Worm (Caenorhabditis elegans): ENCODE results near the gene dur-1.

The dur-1 gene

ce11 chrIV:9944279-9944678 lies 16.2 kb upstream of the dur-1 start:
- TF ChIP-seq med-1 (GFP tag; optimal IDR thresholded peaks at IDR 0.05; ENCODE audit: insufficient read depth) (no peak), klf-2 (GFP tag; conservative IDR thresholded peaks at IDR 0.05) (no peak), tab-1 (GFP tag; IDR thresholded peaks at IDR 0.05) (no peak), cog-1 (tag; optimal IDR thresholded peaks at IDR 0.05) (no peak), T22C8.4 (GFP tag; IDR thresholded peaks at IDR 0.05) (no peak), flt-1 (GFP tag; IDR thresholded peaks at IDR 0.05) (no peak), ztf-23 (GFP tag; IDR thresholded peaks at IDR 0.05) (no peak), ztf-29 (GFP tag; IDR thresholded peaks at IDR 0.05) (no peak), ref-1 (GFP tag; conservative IDR thresholded peaks at IDR 0.05) (no peak)

DNA sequence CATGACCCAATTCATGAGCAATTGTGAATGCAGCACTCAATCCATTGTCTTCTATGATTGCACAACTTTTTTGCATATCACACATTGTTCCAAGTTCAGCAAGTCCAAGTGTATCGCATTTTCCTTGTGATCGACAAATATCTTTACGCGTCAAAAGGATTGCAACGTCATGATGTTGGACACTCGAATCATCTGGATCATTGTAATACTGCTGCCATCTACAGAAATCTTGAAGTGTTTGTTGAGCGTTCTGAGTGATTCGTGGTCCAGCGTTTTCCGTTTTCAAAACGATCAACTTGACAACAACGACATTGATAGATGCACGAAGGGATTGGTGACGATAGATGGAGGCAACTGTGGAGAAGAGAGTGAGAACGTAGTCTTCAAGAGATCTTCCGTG lies 15.2 kb upstream of the dur-1 start:
- no peak for TF ChIP-seq flt-1 (GFP tag; IDR thresholded peaks at IDR 0.05)
- no peak for TF ChIP-seq T22C8.4 (GFP tag; IDR thresholded peaks at IDR 0.05)
- no peak for TF ChIP-seq ztf-23 (GFP tag; IDR thresholded peaks at IDR 0.05)
- TF ChIP-seq klf-2 (GFP tag; conservative IDR thresholded peaks at IDR 0.05): no peak
- no peak for TF ChIP-seq med-1 (GFP tag; optimal IDR thresholded peaks at IDR 0.05; ENCODE audit: insufficient read depth)
- TF ChIP-seq tab-1 (GFP tag; IDR thresholded peaks at IDR 0.05): no peak
- no peak for TF ChIP-seq cog-1 (tag; optimal IDR thresholded peaks at IDR 0.05)
- no peak for TF ChIP-seq ref-1 (GFP tag; conservative IDR thresholded peaks at IDR 0.05)
- no peak for TF ChIP-seq ztf-29 (GFP tag; IDR thresholded peaks at IDR 0.05)

- TF ChIP-seq ref-1 (GFP tag; conservative IDR thresholded peaks at IDR 0.05) (no peak), flt-1 (GFP tag; IDR thresholded peaks at IDR 0.05) (no peak), klf-2 (GFP tag; conservative IDR thresholded peaks at IDR 0.05) (no peak), med-1 (GFP tag; optimal IDR thresholded peaks at IDR 0.05; ENCODE audit: insufficient read depth) (no peak), cog-1 (tag; optimal IDR thresholded peaks at IDR 0.05) (no peak), ztf-23 (GFP tag; IDR thresholded peaks at IDR 0.05) (no peak), T22C8.4 (GFP tag; IDR thresholded peaks at IDR 0.05) (no peak)
Observed at ce11 chrIV:9933580-9933979, 5.5 kb upstream of the dur-1 start, which contains the start of gene spe-29. TSS of gene spe-29 (plus strand) at chrIV:9933880.

DNA sequence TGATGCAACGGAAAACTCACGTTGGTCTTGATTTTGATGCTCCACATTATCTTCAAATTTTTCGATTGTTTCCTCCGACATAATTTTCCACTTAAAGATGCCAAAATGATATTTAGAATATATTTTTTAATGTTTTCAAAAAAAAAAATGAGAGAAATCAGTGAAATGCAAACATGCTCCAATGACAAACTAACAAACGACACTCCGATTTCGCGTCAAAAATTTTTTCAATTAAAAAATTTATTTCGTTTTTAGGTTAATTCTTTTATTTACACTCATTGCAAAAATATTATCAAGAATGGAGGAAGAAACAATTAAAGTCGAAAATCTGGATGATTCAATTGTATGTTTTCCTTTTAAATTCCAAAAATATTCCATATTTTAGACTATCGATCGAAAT lies 4.0 kb upstream of the dur-1 start, which contains the start of the genes trmt-10A and F25H8.2:
Gene trmt-10A, minus strand, starts transcription at position 159 of the 400 bp plus-strand sequence.
Gene F25H8.2, plus strand, starts transcription at position 181 of the 400 bp plus-strand sequence.
- TF ChIP-seq T22C8.4 (GFP tag; IDR thresholded peaks at IDR 0.05) (no peak), tab-1 (GFP tag; IDR thresholded peaks at IDR 0.05) (no peak), med-1 (GFP tag; optimal IDR thresholded peaks at IDR 0.05; ENCODE audit: insufficient read depth) (no peak), klf-2 (GFP tag; conservative IDR thresholded peaks at IDR 0.05) (no peak), cog-1 (tag; optimal IDR thresholded peaks at IDR 0.05) (no peak), ztf-29 (GFP tag; IDR thresholded peaks at IDR 0.05) (no peak), flt-1 (GFP tag; IDR thresholded peaks at IDR 0.05) (no peak), ref-1 (GFP tag; conservative IDR thresholded peaks at IDR 0.05) (no peak), ztf-23 (GFP tag; IDR thresholded peaks at IDR 0.05) (no peak)

DNA sequence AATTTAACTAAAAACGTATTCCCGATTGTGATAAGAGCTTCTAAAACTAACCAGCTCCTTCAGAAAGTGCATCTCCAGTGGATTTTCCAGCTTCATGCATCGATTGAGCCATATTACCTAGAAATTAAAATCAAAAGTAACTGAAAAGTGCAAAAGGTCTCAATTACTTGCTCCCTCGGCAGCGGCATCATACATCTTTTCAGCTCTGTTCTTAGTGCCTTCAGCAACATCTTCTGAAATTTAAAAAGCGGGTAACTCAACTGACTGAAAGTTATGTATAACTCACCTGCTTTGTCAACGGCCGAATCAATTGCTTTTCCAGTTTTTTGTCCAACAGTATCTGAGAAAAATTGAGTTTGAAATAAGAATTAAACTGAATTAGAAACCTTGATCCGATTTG lies 3.6 kb downstream of the dur-1 start:
- TF ChIP-seq med-1 (GFP tag; optimal IDR thresholded peaks at IDR 0.05; ENCODE audit: insufficient read depth): no peak

- TF ChIP-seq klf-2 (GFP tag; conservative IDR thresholded peaks at IDR 0.05) (no peak), tab-1 (GFP tag; IDR thresholded peaks at IDR 0.05) (no peak), cog-1 (tag; optimal IDR thresholded peaks at IDR 0.05) (no peak), ztf-23 (GFP tag; IDR thresholded peaks at IDR 0.05) (no peak), T22C8.4 (GFP tag; IDR thresholded peaks at IDR 0.05) (no peak), flt-1 (GFP tag; IDR thresholded peaks at IDR 0.05) (no peak), med-1 (GFP tag; optimal IDR thresholded peaks at IDR 0.05; ENCODE audit: insufficient read depth) (no peak), ztf-29 (GFP tag; IDR thresholded peaks at IDR 0.05) (no peak), ref-1 (GFP tag; conservative IDR thresholded peaks at IDR 0.05) (no peak)
Observed at ce11 chrIV:9920426-9920825, 7.6 kb downstream of the dur-1 start.

DNA sequence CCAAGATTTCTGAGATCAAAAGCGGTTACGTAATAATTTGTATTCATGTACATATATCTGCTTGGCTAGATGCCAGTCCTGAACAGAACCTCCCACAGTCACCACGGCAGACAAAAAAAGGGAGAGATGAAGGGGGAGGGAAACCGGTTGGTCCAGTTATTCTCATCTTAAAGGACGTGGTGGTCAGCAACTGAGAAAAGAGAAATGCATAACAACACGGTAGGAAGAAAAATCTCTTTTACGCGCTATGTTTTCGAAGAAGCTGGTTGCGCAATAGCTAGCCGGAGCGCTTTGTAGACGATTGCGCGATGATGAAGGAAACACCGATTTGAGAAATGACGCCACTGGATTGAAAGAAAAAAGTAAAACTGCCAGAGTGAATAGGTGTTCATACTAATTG lies 10.0 kb downstream of the dur-1 start:
- TF ChIP-seq cog-1 (tag; optimal IDR thresholded peaks at IDR 0.05) (no peak), ztf-29 (GFP tag; IDR thresholded peaks at IDR 0.05) (no peak), T22C8.4 (GFP tag; IDR thresholded peaks at IDR 0.05) (no peak), ref-1 (GFP tag; conservative IDR thresholded peaks at IDR 0.05) (no peak), klf-2 (GFP tag; conservative IDR thresholded peaks at IDR 0.05) (no peak), ztf-23 (GFP tag; IDR thresholded peaks at IDR 0.05) (no peak), tab-1 (GFP tag; IDR thresholded peaks at IDR 0.05) (no peak), med-1 (GFP tag; optimal IDR thresholded peaks at IDR 0.05; ENCODE audit: insufficient read depth) (no peak), flt-1 (GFP tag; IDR thresholded peaks at IDR 0.05) (no peak)

DNA sequence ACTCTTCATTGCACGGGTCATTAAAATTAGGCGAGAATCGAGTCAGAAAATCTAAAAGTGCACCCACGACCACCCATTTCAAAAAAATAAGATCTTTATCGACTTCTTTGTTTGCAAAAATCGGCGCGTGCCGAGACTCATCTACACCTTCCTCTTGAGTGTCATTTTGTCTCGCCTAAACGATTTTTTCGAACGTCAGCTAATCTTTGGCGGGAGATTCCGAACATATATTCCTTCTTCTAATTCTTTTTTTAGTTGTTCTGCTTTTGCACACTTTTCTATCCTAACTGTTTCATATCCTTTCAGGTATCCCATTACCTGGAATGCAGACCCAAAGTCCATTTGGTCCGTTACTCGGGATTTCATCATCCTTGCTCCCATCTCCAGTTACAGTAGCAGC lies 11.8 kb downstream of the dur-1 start, which contains the start of gene bed-3:
Gene bed-3, plus strand, starts transcription at position 301 of the 400 bp plus-strand sequence.
- no peak for TF ChIP-seq ztf-23 (GFP tag; IDR thresholded peaks at IDR 0.05)
- no peak for TF ChIP-seq med-1 (GFP tag; optimal IDR thresholded peaks at IDR 0.05; ENCODE audit: insufficient read depth)
- no peak for TF ChIP-seq flt-1 (GFP tag; IDR thresholded peaks at IDR 0.05)
- TF ChIP-seq tab-1 (GFP tag; IDR thresholded peaks at IDR 0.05): no peak
- no peak for TF ChIP-seq ztf-29 (GFP tag; IDR thresholded peaks at IDR 0.05)
- no peak for TF ChIP-seq ref-1 (GFP tag; conservative IDR thresholded peaks at IDR 0.05)
- no peak for TF ChIP-seq klf-2 (GFP tag; conservative IDR thresholded peaks at IDR 0.05)
- no peak for TF ChIP-seq T22C8.4 (GFP tag; IDR thresholded peaks at IDR 0.05)

ce11 chrIV:9915128-9915527 lies 12.9 kb downstream of the dur-1 start:
- no peak for TF ChIP-seq cog-1 (tag; optimal IDR thresholded peaks at IDR 0.05)
- no peak for TF ChIP-seq klf-2 (GFP tag; conservative IDR thresholded peaks at IDR 0.05)
- no peak for TF ChIP-seq ref-1 (GFP tag; conservative IDR thresholded peaks at IDR 0.05)
- TF ChIP-seq flt-1 (GFP tag; IDR thresholded peaks at IDR 0.05): no peak
- TF ChIP-seq T22C8.4 (GFP tag; IDR thresholded peaks at IDR 0.05): no peak
- no peak for TF ChIP-seq ztf-29 (GFP tag; IDR thresholded peaks at IDR 0.05)
- no peak for TF ChIP-seq med-1 (GFP tag; optimal IDR thresholded peaks at IDR 0.05; ENCODE audit: insufficient read depth)
- no peak for TF ChIP-seq ztf-23 (GFP tag; IDR thresholded peaks at IDR 0.05)
- no peak for TF ChIP-seq tab-1 (GFP tag; IDR thresholded peaks at IDR 0.05)

DNA sequence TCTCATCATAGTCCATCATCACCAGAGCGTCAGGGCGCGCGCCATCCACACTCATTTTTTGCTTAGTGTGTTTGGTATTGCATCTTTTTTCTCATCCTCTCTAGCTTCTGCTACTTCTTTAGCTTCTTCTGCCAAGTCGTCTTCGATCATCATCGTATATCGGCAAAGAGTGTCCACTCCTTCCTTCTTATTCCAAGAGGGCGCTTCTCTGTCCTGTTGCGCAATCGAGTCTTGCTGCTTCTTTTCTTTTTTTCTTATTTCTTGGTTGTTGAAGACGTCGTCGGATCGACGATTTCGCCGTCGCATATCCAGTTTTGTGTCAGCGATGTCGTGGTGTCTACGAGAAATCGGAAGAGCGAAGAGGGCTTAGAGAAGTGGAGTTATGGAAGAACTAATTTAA lies 15.0 kb downstream of the dur-1 start:
- no peak for TF ChIP-seq ref-1 (GFP tag; conservative IDR thresholded peaks at IDR 0.05)
- TF ChIP-seq ztf-29 (GFP tag; IDR thresholded peaks at IDR 0.05): no peak
- TF ChIP-seq cog-1 (tag; optimal IDR thresholded peaks at IDR 0.05): no peak
- TF ChIP-seq ztf-23 (GFP tag; IDR thresholded peaks at IDR 0.05): no peak

Data from whole organism, midembryonic.